Fruit fly (Drosophila melanogaster) whole organism, embryonic: Measurements from ENCODE around the gene CG32847.
A peak's percentile ranks its signal among the peaks of the same experiment; 100 is the strongest.

ENCODE experiments used
- Adf1 ChIP-seq: fragments of 200-800 bp; sonication (Bioruptor generic); IDR thresholded peaks from 2 replicates; pipeline ENCODE4 v1.3.6; 2022; ENCODE audit warnings: missing biosample characterization, missing genetic modification characterization
- Atf3 ChIP-seq: fragments of 200-800 bp; sonication (Bioruptor generic); optimal IDR thresholded peaks from 3 replicates; lab custom pipeline; 2016; ENCODE audit warnings: missing biosample characterization, missing genetic modification characterization
- Atf6 ChIP-seq: fragments of 200-800 bp; sonication (Bioruptor generic); IDR thresholded peaks from 2 replicates; pipeline ENCODE4 v1.3.6; 2022; ENCODE audit warnings: missing biosample characterization, missing genetic modification characterization
- BtbVII ChIP-seq: fragments of 200-800 bp; sonication (Bioruptor generic); optimal IDR thresholded peaks from 3 replicates; lab custom pipeline; 2017; ENCODE audit warnings: missing biosample characterization, mild to moderate bottlenecking, missing genetic modification characterization
- CG10267 ChIP-seq: fragments of 200-800 bp; sonication (Bioruptor generic); optimal IDR thresholded peaks from 2 replicates; lab custom pipeline; 2018; ENCODE audit warnings: missing biosample characterization, mild to moderate bottlenecking, missing genetic modification characterization, moderate library complexity
- CG11504 ChIP-seq: fragments of 200-800 bp; sonication (Bioruptor generic); optimal IDR thresholded peaks from 3 replicates; lab custom pipeline; 2019; ENCODE audit warnings: missing biosample characterization, mild to moderate bottlenecking, missing genetic modification characterization, moderate library complexity
- CG15514 ChIP-seq: fragments of 200-800 bp; sonication (Bioruptor generic); optimal IDR thresholded peaks from 3 replicates; lab custom pipeline; 2017; ENCODE audit warnings: missing biosample characterization, missing genetic modification characterization, mild to moderate bottlenecking, moderate library complexity, missing genetic modification reagents
- CG15601 ChIP-seq: fragments of 200-800 bp; sonication (Bioruptor generic); optimal IDR thresholded peaks from 3 replicates; lab custom pipeline; 2019; ENCODE audit warnings: missing biosample characterization, mild to moderate bottlenecking, missing genetic modification characterization, moderate library complexity
- CG15696 ChIP-seq: fragments of 200-800 bp; sonication (Bioruptor generic); optimal IDR thresholded peaks from 2 replicates; lab custom pipeline; 2019; ENCODE audit warnings: missing biosample characterization, mild to moderate bottlenecking, missing genetic modification characterization, moderate library complexity
- CG34224 ChIP-seq: fragments of 200-800 bp; sonication (Bioruptor generic); IDR thresholded peaks from 3 replicates; pipeline ENCODE4 v1.3.6; 2022; ENCODE audit warnings: missing biosample characterization, missing genetic modification characterization; ENCODE audit not compliant: partially characterized antibody
- CG6272 ChIP-seq: fragments of 200-800 bp; sonication (Bioruptor generic); IDR thresholded peaks from 2 replicates; pipeline ENCODE4 v1.3.6; 2022; ENCODE audit warnings: missing biosample characterization, missing genetic modification characterization
- CG6854 ChIP-seq: fragments of 200-800 bp; sonication (Bioruptor generic); optimal IDR thresholded peaks from 3 replicates; lab custom pipeline; 2017; ENCODE audit warnings: missing biosample characterization, mild to moderate bottlenecking, missing genetic modification characterization
- CG7987 ChIP-seq: fragments of 200-800 bp; sonication (Bioruptor generic); optimal IDR thresholded peaks from 2 replicates; lab custom pipeline; 2018; ENCODE audit warnings: missing biosample characterization, mild to moderate bottlenecking, missing genetic modification characterization, moderate library complexity
- CG8089 ChIP-seq: fragments of 200-800 bp; sonication (Bioruptor generic); optimal IDR thresholded peaks from 3 replicates; lab custom pipeline; 2016; ENCODE audit warnings: missing biosample characterization, missing genetic modification characterization
- CG8478 ChIP-seq: fragments of >200 bp; optimal IDR thresholded peaks from 2 replicates; lab custom pipeline; 2018
- CG8765 ChIP-seq: fragments of 200-800 bp; sonication (Bioruptor generic); IDR thresholded peaks from 2 replicates; pipeline ENCODE4 v1.3.6; 2022; ENCODE audit warnings: missing biosample characterization, missing genetic modification characterization
- Dad ChIP-seq: fragments of 200-800 bp; sonication (Bioruptor generic); optimal IDR thresholded peaks from 3 replicates; lab custom pipeline; 2016; ENCODE audit warnings: missing biosample characterization, missing genetic modification characterization
- Dip2 ChIP-seq: fragments of 200-800 bp; sonication (Bioruptor generic); IDR thresholded peaks from 2 replicates; pipeline ENCODE4 v1.3.6; 2022; ENCODE audit warnings: missing biosample characterization, missing genetic modification characterization
- Ets65A ChIP-seq: fragments of 200-800 bp; sonication (Bioruptor generic); peaks from one replicate; lab custom pipeline; 2016; ENCODE audit warnings: missing biosample characterization, missing genetic modification characterization
- Fer3 ChIP-seq: fragments of 200-800 bp; sonication (Bioruptor generic); optimal IDR thresholded peaks from 2 replicates; lab custom pipeline; 2018; ENCODE audit warnings: missing biosample characterization, mild to moderate bottlenecking, missing genetic modification characterization, moderate library complexity
- Gsc ChIP-seq: fragments of 200-800 bp; sonication (Bioruptor generic); IDR thresholded peaks from 2 replicates; pipeline ENCODE4 v1.3.6; 2022; ENCODE audit warnings: missing biosample characterization, missing genetic modification characterization
- HLH4C ChIP-seq: fragments of 200-800 bp; sonication (Bioruptor generic); IDR thresholded peaks from 3 replicates; pipeline ENCODE4 v1.3.6; 2022; ENCODE audit warnings: missing biosample characterization, missing genetic modification characterization; ENCODE audit not compliant: partially characterized antibody
- HmgZ ChIP-seq: fragments of 200-800 bp; sonication (Bioruptor generic); optimal IDR thresholded peaks from 2 replicates; lab custom pipeline; 2018; ENCODE audit warnings: missing biosample characterization, mild to moderate bottlenecking, missing genetic modification characterization
- MESR4 ChIP-seq: fragments of 200-800 bp; sonication (Bioruptor generic); optimal IDR thresholded peaks from 2 replicates; lab custom pipeline; 2018; ENCODE audit warnings: missing biosample characterization, mild to moderate bottlenecking, missing genetic modification characterization, moderate library complexity
- NC2α ChIP-seq: fragments of 200-800 bp; sonication (Bioruptor generic); optimal IDR thresholded peaks from 2 replicates; lab custom pipeline; 2016; ENCODE audit warnings: missing biosample characterization, missing genetic modification characterization
- Neu2 ChIP-seq: fragments of 200-800 bp; sonication (Bioruptor generic); optimal IDR thresholded peaks from 3 replicates; lab custom pipeline; 2016; ENCODE audit warnings: missing biosample characterization, missing genetic modification characterization, borderline replicate concordance
- Opbp ChIP-seq: fragments of 200-800 bp; sonication (Bioruptor generic); IDR thresholded peaks from 3 replicates; pipeline ENCODE4 v1.3.6; 2022; ENCODE audit warnings: missing biosample characterization, missing genetic modification characterization; ENCODE audit not compliant: partially characterized antibody
- Rfx ChIP-seq: fragments of 200-800 bp; sonication (Bioruptor generic); IDR thresholded peaks from 2 replicates; pipeline ENCODE4 v1.3.6; 2022; ENCODE audit warnings: missing biosample characterization, missing genetic modification characterization
- Rx ChIP-seq: fragments of 200-800 bp; sonication (Bioruptor generic); IDR thresholded peaks from 2 replicates; pipeline ENCODE4 v1.3.6; 2022; ENCODE audit warnings: missing biosample characterization, missing genetic modification characterization
- Sry-δ ChIP-seq: fragments of 200-800 bp; sonication (Bioruptor generic); optimal IDR thresholded peaks from 2 replicates; lab custom pipeline; 2016; ENCODE audit warnings: missing biosample characterization, missing genetic modification characterization
- ase ChIP-seq: fragments of 200-800 bp; sonication (Bioruptor generic); IDR thresholded peaks from 3 replicates; pipeline ENCODE4 v1.3.6; 2022; ENCODE audit warnings: missing biosample characterization, missing genetic modification characterization
- bigmax ChIP-seq: fragments of 200-800 bp; sonication (Bioruptor generic); optimal IDR thresholded peaks from 2 replicates; lab custom pipeline; 2018; ENCODE audit warnings: missing biosample characterization, mild to moderate bottlenecking, missing genetic modification characterization
- btn ChIP-seq: fragments of 200-800 bp; sonication (Bioruptor generic); optimal IDR thresholded peaks from 2 replicates; lab custom pipeline; 2016; ENCODE audit warnings: missing biosample characterization, missing genetic modification characterization
- chm ChIP-seq: fragments of 200-800 bp; sonication (Bioruptor generic); IDR thresholded peaks from 2 replicates; pipeline ENCODE4 v1.3.6; 2022; ENCODE audit warnings: missing biosample characterization, missing genetic modification characterization
- crol ChIP-seq: fragments of 200-800 bp; sonication (Bioruptor generic); IDR thresholded peaks from 2 replicates; pipeline ENCODE4 v1.3.6; 2022; ENCODE audit warnings: missing biosample characterization, missing genetic modification characterization
- dati ChIP-seq: fragments of 200-800 bp; sonication (Bioruptor generic); IDR thresholded peaks from 2 replicates; pipeline ENCODE4 v1.3.6; 2022; ENCODE audit warnings: missing biosample characterization, missing genetic modification characterization
- emc ChIP-seq: fragments of 200-800 bp; sonication (Bioruptor generic); optimal IDR thresholded peaks from 2 replicates; lab custom pipeline; 2016; ENCODE audit warnings: missing biosample characterization, missing genetic modification characterization
- esg ChIP-seq: fragments of 200-800 bp; sonication (Bioruptor generic); conservative IDR thresholded peaks from 2 replicates; pipeline ENCODE4 v1.3.6; 2022; ENCODE audit warnings: missing biosample characterization, missing genetic modification characterization
- fd96Cb ChIP-seq: fragments of 200-800 bp; sonication (Bioruptor generic); optimal IDR thresholded peaks from 2 replicates; lab custom pipeline; 2018; ENCODE audit warnings: missing biosample characterization, mild to moderate bottlenecking, missing genetic modification characterization, moderate library complexity
- fru ChIP-seq: fragments of >200 bp; optimal IDR thresholded peaks from 2 replicates; lab custom pipeline; 2017
- grn ChIP-seq: fragments of 200-800 bp; sonication (Bioruptor generic); optimal IDR thresholded peaks from 3 replicates; lab custom pipeline; 2017; ENCODE audit warnings: missing biosample characterization, missing genetic modification characterization
- lab ChIP-seq: fragments of 200-800 bp; sonication (Bioruptor generic); optimal IDR thresholded peaks from 3 replicates; lab custom pipeline; 2017; ENCODE audit warnings: missing biosample characterization, missing genetic modification characterization, mild to moderate bottlenecking, moderate library complexity, missing genetic modification reagents
- lov ChIP-seq, 2 experiments: fragments of 200-800 bp in 1 of 2; fragments of >200 bp in 1 of 2; sonication (Bioruptor generic) in 1 of 2; IDR thresholded peaks in 1 of 2; optimal IDR thresholded peaks in 1 of 2; 2 replicates in 1 of 2; 3 replicates in 1 of 2; pipeline versions ENCODE4 v1.3.6 to Lab custom; 2017 to 2022; ENCODE audit warnings: missing biosample characterization in 1 of 2, missing genetic modification characterization in 1 of 2
- mam ChIP-seq: fragments of 200-800 bp; sonication (Bioruptor generic); optimal IDR thresholded peaks from 3 replicates; lab custom pipeline; 2016; ENCODE audit warnings: missing biosample characterization, missing genetic modification characterization
- pzg ChIP-seq: fragments of 200-800 bp; sonication (Bioruptor generic); optimal IDR thresholded peaks from 3 replicates; lab custom pipeline; 2018; ENCODE audit warnings: missing biosample characterization, mild to moderate bottlenecking, missing genetic modification characterization, moderate library complexity
- sd ChIP-seq: fragments of 200-800 bp; sonication (Bioruptor generic); optimal IDR thresholded peaks from 3 replicates; lab custom pipeline; 2018; ENCODE audit warnings: missing biosample characterization, mild to moderate bottlenecking, missing genetic modification characterization, moderate library complexity
- tin ChIP-seq: fragments of 200-800 bp; sonication (Bioruptor generic); optimal IDR thresholded peaks from 3 replicates; lab custom pipeline; 2016; ENCODE audit warnings: missing biosample characterization, missing genetic modification characterization
- tio ChIP-seq: fragments of 200-800 bp; sonication (Bioruptor generic); optimal IDR thresholded peaks from 2 replicates; lab custom pipeline; 2017; ENCODE audit warnings: missing biosample characterization, missing genetic modification characterization, inconsistent platforms
- trem ChIP-seq: fragments of 200-800 bp; optimal IDR thresholded peaks from 3 replicates; lab custom pipeline; 2019; ENCODE audit warnings: missing biosample characterization, mild to moderate bottlenecking, missing genetic modification characterization, moderate library complexity
- ttk ChIP-seq: fragments of 200-800 bp; sonication (Bioruptor generic); IDR thresholded peaks from 2 replicates; pipeline ENCODE4 v2.1.2; 2022; ENCODE audit warnings: missing biosample characterization, missing genetic modification characterization
- tx ChIP-seq: fragments of 200-800 bp; sonication (Bioruptor generic); optimal IDR thresholded peaks from 2 replicates; lab custom pipeline; 2016; ENCODE audit warnings: missing biosample characterization, missing genetic modification characterization
- unc-4 ChIP-seq: fragments of 200-800 bp; sonication (Bioruptor generic); IDR thresholded peaks from 2 replicates; pipeline ENCODE4 v1.3.6; 2022; ENCODE audit warnings: missing biosample characterization, missing genetic modification characterization; ENCODE audit not compliant: partially characterized antibody

Gene CG32847

dm6 chr3L:15163414-15163813, 42.0 kb downstream of the CG32847 start, which contains the start of gene CG7011 (continued):
- TF ChIP-seq Dad (GFP tag; lab: Kevin White, UChicago) (no peak), esg (GFP tag; lab: Robert Waterston, UW) (no peak), Adf1 (GFP tag; lab: Robert Waterston, UW) (no peak), grn (no peak), tin (GFP tag; lab: Kevin White, UChicago) (no peak), CG6854 (no peak), bigmax (GFP tag; lab: Kevin White, UChicago) (no peak), Sry-δ (GFP tag; lab: Kevin White, UChicago) (peak; percentile 43), tx (GFP tag; lab: Kevin White, UChicago) (no peak), ttk (GFP tag; lab: Robert Waterston, UW) (no peak), Dip2 (GFP tag; lab: Robert Waterston, UW) (no peak), CG11504 (tag; lab: Kevin White, UChicago) (no peak), CG10267 (no peak), Opbp (peak; percentile 30; the same call in 1 of the 3 replicates), BtbVII (no peak), Ets65A (GFP tag; lab: Kevin White, UChicago) (peak; percentile 18), sd (tag; lab: Kevin White, UChicago) (no peak), Gsc (GFP tag; lab: Robert Waterston, UW) (no peak), pzg (GFP tag; lab: Kevin White, UChicago) (peak; percentile 57), chm (GFP tag; lab: Robert Waterston, UW) (no peak), crol (GFP tag; lab: Robert Waterston, UW) (no peak), CG15514 (peak; percentile 65), CG8478 (lab: Kevin White, UChicago) (no peak), NC2α (GFP tag; lab: Kevin White, UChicago) (no peak), CG7987 (GFP tag; lab: Kevin White, UChicago) (no peak), mam (peak; percentile 8), HmgZ (peak; percentile 30), Atf3 (GFP tag; lab: Kevin White, UChicago) (no peak), lab (GFP tag; lab: Kevin White, UChicago) (no peak), fru (no peak), Rfx (GFP tag; lab: Robert Waterston, UW) (no peak), MESR4 (GFP tag; lab: Kevin White, UChicago) (peak; percentile 17), ase (GFP tag; lab: Robert Waterston, UW) (no peak), btn (GFP tag; lab: Kevin White, UChicago) (no peak), fd96Cb (tag; lab: Kevin White, UChicago) (no peak), CG8089 (GFP tag; lab: Kevin White, UChicago) (no peak), CG15696 (tag; lab: Kevin White, UChicago) (no peak), CG34224 (GFP tag; lab: Robert Waterston, UW) (peak; percentile 35), Atf6 (GFP tag; lab: Robert Waterston, UW) (no peak), HLH4C (0 out of 3 replicates have a peak, but pooled peaks have one; percentile 46), lov (optimal IDR thresholded peaks at IDR 0.05; lab: Kevin White, UChicago) (no peak), lov (GFP tag; IDR thresholded peaks at IDR 0.05; lab: Robert Waterston, UW) (no peak), dati (GFP tag; lab: Robert Waterston, UW) (no peak), Neu2 (GFP tag; lab: Kevin White, UChicago) (no peak), CG8765 (no peak), Rx (GFP tag; lab: Robert Waterston, UW) (no peak), CG15601 (tag; lab: Kevin White, UChicago) (no peak), Fer3 (tag; lab: Kevin White, UChicago) (no peak), emc (GFP tag; lab: Kevin White, UChicago) (no peak), trem (tag; lab: Kevin White, UChicago) (peak; percentile 52), CG6272 (no peak), unc-4 (GFP tag; lab: Robert Waterston, UW) (peak; percentile 47), tio (GFP tag; lab: Kevin White, UChicago) (no peak)
